Fruit fly (Drosophila melanogaster) whole organism, pupa: ENCODE results near the gene Nep5.

Source experiments
- CG10348 ChIP-seq: fragments of 200-800 bp; sonication (Bioruptor generic); IDR thresholded peaks from 2 replicates; pipeline ENCODE4 v1.3.6; 2022; ENCODE audit warnings: missing biosample characterization, missing genetic modification characterization
- CG12605 ChIP-seq: fragments of 200-800 bp; sonication (Bioruptor generic); IDR thresholded peaks from 2 replicates; pipeline ENCODE4 v1.3.6; 2022; ENCODE audit warnings: missing biosample characterization, missing genetic modification characterization
- CG13204 ChIP-seq: fragments of 200-800 bp; sonication (Bioruptor generic); optimal IDR thresholded peaks from 2 replicates; lab custom pipeline; 2018; ENCODE audit warnings: missing biosample characterization, mild to moderate bottlenecking, missing genetic modification characterization, moderate library complexity
- CG14655 ChIP-seq: fragments of 200-800 bp; sonication (Bioruptor generic); optimal IDR thresholded peaks from 3 replicates; lab custom pipeline; 2017; ENCODE audit warnings: mild to moderate bottlenecking, missing biosample characterization, missing genetic modification reagents, missing genetic modification characterization
- CG15710 ChIP-seq: fragments of 200-800 bp; sonication (Bioruptor generic); optimal IDR thresholded peaks from 2 replicates; lab custom pipeline; 2018; ENCODE audit warnings: missing biosample characterization, mild to moderate bottlenecking, missing genetic modification characterization, moderate library complexity
- CG17806 ChIP-seq: fragments of 200-800 bp; sonication (Bioruptor generic); optimal IDR thresholded peaks from 2 replicates; lab custom pipeline; 2018; ENCODE audit warnings: missing biosample characterization, mild to moderate bottlenecking, missing genetic modification characterization, moderate library complexity
- CG32121 ChIP-seq: fragments of 200-800 bp; sonication (Bioruptor generic); IDR thresholded peaks from 2 replicates; pipeline ENCODE4 v1.3.6; 2022; ENCODE audit warnings: missing biosample characterization, missing genetic modification characterization
- CG34367 ChIP-seq: fragments of 200-800 bp; sonication (Bioruptor generic); optimal IDR thresholded peaks from 2 replicates; lab custom pipeline; 2018; ENCODE audit warnings: missing biosample characterization, mild to moderate bottlenecking, missing genetic modification characterization
- CG4496 ChIP-seq: fragments of 200-800 bp; sonication (Bioruptor generic); IDR thresholded peaks from 3 replicates; pipeline ENCODE4 v1.3.6; 2022; ENCODE audit warnings: missing biosample characterization, missing genetic modification characterization
- CG8159 ChIP-seq: fragments of 200-800 bp; sonication (Bioruptor generic); optimal IDR thresholded peaks from 3 replicates; lab custom pipeline; 2018; ENCODE audit warnings: missing biosample characterization, mild to moderate bottlenecking, missing genetic modification characterization, moderate library complexity
- CG8301 ChIP-seq: fragments of 200-800 bp; sonication (Bioruptor generic); optimal IDR thresholded peaks from 2 replicates; lab custom pipeline; 2018; ENCODE audit warnings: missing biosample characterization, mild to moderate bottlenecking, missing genetic modification characterization
- CG9948 ChIP-seq: fragments of 200-800 bp; sonication (Bioruptor generic); optimal IDR thresholded peaks from 2 replicates; lab custom pipeline; 2018; ENCODE audit warnings: missing biosample characterization, mild to moderate bottlenecking, missing genetic modification characterization, moderate library complexity
- D1 ChIP-seq: fragments of 200-800 bp; sonication (Bioruptor generic); optimal IDR thresholded peaks from 2 replicates; lab custom pipeline; 2018; ENCODE audit warnings: missing biosample characterization, mild to moderate bottlenecking, missing genetic modification characterization, moderate library complexity
- EcR ChIP-seq: fragments of 200-800 bp; sonication (Bioruptor generic); optimal IDR thresholded peaks from 3 replicates; lab custom pipeline; 2019; ENCODE audit warnings: missing biosample characterization, missing genetic modification characterization, mild to moderate bottlenecking, moderate library complexity, missing genetic modification reagents
- Ets98B ChIP-seq: fragments of 200-800 bp; sonication (Bioruptor generic); IDR thresholded peaks from 2 replicates; pipeline ENCODE4 v1.3.6; 2022; ENCODE audit warnings: missing biosample characterization, missing genetic modification characterization
- Pif1A ChIP-seq: fragments of 200-800 bp; sonication (Bioruptor generic); optimal IDR thresholded peaks from 3 replicates; lab custom pipeline; 2016; ENCODE audit warnings: missing biosample characterization, missing genetic modification characterization
- Pif1B ChIP-seq: fragments of 200-800 bp; sonication (Bioruptor generic); optimal IDR thresholded peaks from 3 replicates; lab custom pipeline; 2016; ENCODE audit warnings: missing biosample characterization, missing genetic modification characterization
- Snoo ChIP-seq: fragments of 200-800 bp; sonication (Bioruptor generic); optimal IDR thresholded peaks from 3 replicates; lab custom pipeline; 2017; ENCODE audit warnings: missing biosample characterization, mild to moderate bottlenecking, missing genetic modification characterization, inconsistent platforms
- fd96Ca ChIP-seq: fragments of 200-800 bp; sonication (Bioruptor generic); IDR thresholded peaks from 3 replicates; pipeline ENCODE4 v1.3.6; 2022; ENCODE audit warnings: missing biosample characterization, missing genetic modification characterization
- gl ChIP-seq: fragments of 200-800 bp; sonication (Bioruptor generic); optimal IDR thresholded peaks from 2 replicates; lab custom pipeline; 2018; ENCODE audit warnings: missing biosample characterization, mild to moderate bottlenecking, missing genetic modification characterization
- rn ChIP-seq: fragments of 200-800 bp; sonication (Bioruptor generic); IDR thresholded peaks from 2 replicates; pipeline ENCODE4 v1.3.6; 2022; ENCODE audit warnings: missing biosample characterization, missing genetic modification characterization

Gene Nep5

dm6 chr3R:27075694-27076093 is 11.7 kb upstream of the Nep5 start, which contains the start of gene CG14257:
CG14257 (plus strand) TSS chr3R:27075870.
- TF ChIP-seq fd96Ca (GFP tag; lab: Robert Waterston, UW) (no peak), gl (tag; lab: Kevin White, UChicago) (no peak), CG15710 (tag; lab: Kevin White, UChicago) (no peak), CG4496 (GFP tag; lab: Robert Waterston, UW) (0 out of 3 replicates have a peak, but pooled peaks have one; percentile 34), CG9948 (tag; lab: Kevin White, UChicago) (no peak), Pif1B (GFP tag; lab: Kevin White, UChicago) (no peak), CG32121 (GFP tag; lab: Robert Waterston, UW) (no peak), CG12605 (GFP tag; lab: Robert Waterston, UW) (0 out of 2 replicates have a peak, but pooled peaks have one; percentile 34)

- TF ChIP-seq CG32121 (GFP tag; lab: Robert Waterston, UW) (peak; percentile 55; the same call in 1 of the 2 replicates), CG14655 (GFP tag; lab: Kevin White, UChicago) (no peak), Ets98B (GFP tag; lab: Robert Waterston, UW) (peak; percentile 17; the same call in 1 of the 2 replicates), CG4496 (GFP tag; lab: Robert Waterston, UW) (peak; percentile 47; the same call in 1 of the 3 replicates)
These were observed 7.0 kb upstream of the Nep5 start for dm6 chr3R:27070906-27071498.

- no peak for TF ChIP-seq CG10348 (GFP tag; lab: Robert Waterston, UW)
- TF ChIP-seq CG8159 (tag; lab: Kevin White, UChicago), result no peak
- peak; percentile 38; the same call in 1 of the 2 replicates for TF ChIP-seq CG12605 (GFP tag; lab: Robert Waterston, UW)
- peak; percentile 47; the same call in 1 of the 2 replicates for TF ChIP-seq Ets98B (GFP tag; lab: Robert Waterston, UW)
- TF ChIP-seq CG32121 (GFP tag; lab: Robert Waterston, UW), result no peak; the same call in none of the 2 replicates
- no peak for TF ChIP-seq CG14655 (GFP tag; lab: Kevin White, UChicago)
- no peak for TF ChIP-seq Pif1A
- TF ChIP-seq CG34367 (tag; lab: Kevin White, UChicago), result no peak
- peak; percentile 5 for TF ChIP-seq Pif1B (GFP tag; lab: Kevin White, UChicago)
- peak; percentile 69 for TF ChIP-seq CG4496 (GFP tag; lab: Robert Waterston, UW)
- TF ChIP-seq CG8301 (tag; lab: Kevin White, UChicago), result no peak
- TF ChIP-seq rn, result no peak
- no peak for TF ChIP-seq CG17806
- TF ChIP-seq Snoo (tag; lab: Kevin White, UChicago), result no peak
- no peak for TF ChIP-seq gl (tag; lab: Kevin White, UChicago)
- TF ChIP-seq CG13204 (GFP tag; lab: Kevin White, UChicago), result peak; percentile 100
- no peak for TF ChIP-seq D1 (tag; lab: Kevin White, UChicago)
- TF ChIP-seq CG9948 (tag; lab: Kevin White, UChicago), result no peak
- no peak for TF ChIP-seq CG15710 (tag; lab: Kevin White, UChicago)
- TF ChIP-seq EcR (GFP tag; lab: Kevin White, UChicago), result peak; percentile 48
- peak; percentile 54; the same call in 1 of the 3 replicates for TF ChIP-seq fd96Ca (GFP tag; lab: Robert Waterston, UW)
- TF ChIP-seq, all 21 proteins: peak for 7
These were observed 6.0 kb upstream of the Nep5 start, which contains the start of gene spz for dm6 chr3R:27069810-27070625. spz (minus strand) TSS chr3R:27070070.

- TF ChIP-seq CG14655 (GFP tag; lab: Kevin White, UChicago) (no peak), CG17806 (no peak), rn (no peak), D1 (tag; lab: Kevin White, UChicago) (no peak), CG12605 (GFP tag; lab: Robert Waterston, UW) (peak; percentile 36; the same call in 1 of the 2 replicates), fd96Ca (GFP tag; lab: Robert Waterston, UW) (peak; percentile 33; the same call in 1 of the 3 replicates), CG32121 (GFP tag; lab: Robert Waterston, UW) (no peak), CG8301 (tag; lab: Kevin White, UChicago) (no peak), CG34367 (tag; lab: Kevin White, UChicago) (peak; percentile 57), CG13204 (GFP tag; lab: Kevin White, UChicago) (no peak), CG10348 (GFP tag; lab: Robert Waterston, UW) (no peak), Ets98B (GFP tag; lab: Robert Waterston, UW) (peak; percentile 26; the same call in 1 of the 2 replicates), Pif1B (GFP tag; lab: Kevin White, UChicago) (no peak), CG9948 (tag; lab: Kevin White, UChicago) (no peak), CG8159 (tag; lab: Kevin White, UChicago) (peak; percentile 34), CG4496 (GFP tag; lab: Robert Waterston, UW) (0 out of 3 replicates have a peak, but pooled peaks have one; percentile 33), Snoo (tag; lab: Kevin White, UChicago) (no peak), gl (tag; lab: Kevin White, UChicago) (peak; percentile 66), Pif1A (peak; percentile 44), EcR (GFP tag; lab: Kevin White, UChicago) (no peak)
These were observed 5.2 kb upstream of the Nep5 start for dm6 chr3R:27069201-27069600.

- TF ChIP-seq CG4496 (GFP tag; lab: Robert Waterston, UW) (no peak), Pif1B (GFP tag; lab: Kevin White, UChicago) (no peak), Snoo (tag; lab: Kevin White, UChicago) (no peak)
These were observed 3.4 kb upstream of the Nep5 start for dm6 chr3R:27067362-27067761.
